Fruit fly (Drosophila melanogaster): ENCODE data around the gene CG14042.
A peak's percentile ranks its signal among the peaks of the same experiment; 100 is the strongest.

CG14042 gene

dm6 chr2L:5044892-5045619, 7.5 kb downstream of the CG14042 start (continued):
- TF ChIP-seq HLH4C (GFP tag; IDR thresholded peaks at IDR 0.05; ENCODE audit: partially characterized antibody) (no peak), CG14860 (GFP tag; IDR thresholded peaks at IDR 0.05; ENCODE audit: partially characterized antibody) (no peak), CG34422 (GFP tag; IDR thresholded peaks at IDR 0.05) (peak; percentile 48; the same call in 2 of the 3 replicates), CG33557 (GFP tag; optimal IDR thresholded peaks at IDR 0.05) (no peak), trem (tag; optimal IDR thresholded peaks at IDR 0.05) (peak; percentile 11), pfk (GFP tag; optimal IDR thresholded peaks at IDR 0.05) (no peak), Side (GFP tag; optimal IDR thresholded peaks at IDR 0.05) (peak; percentile 7), crol (GFP tag; IDR thresholded peaks at IDR 0.05) (no peak), dmrt99B (tag; optimal IDR thresholded peaks at IDR 0.05) (peak; percentile 77), vvl (GFP tag; IDR thresholded peaks at IDR 0.05) (peak; percentile 27; the same call in 1 of the 2 replicates), CG10431 (GFP tag; optimal IDR thresholded peaks at IDR 0.05) (peak; percentile 8), CG18599 (GFP tag; optimal IDR thresholded peaks at IDR 0.05) (peak; percentile 33), odd (GFP tag; optimal IDR thresholded peaks at IDR 0.05) (peak; percentile 56), E2f2 (GFP tag; IDR thresholded peaks at IDR 0.05) (0 out of 2 replicates have a peak, but pooled peaks have one; percentile 23), Chrac-16 (GFP tag; optimal IDR thresholded peaks at IDR 0.05) (no peak), dysf (GFP tag; IDR thresholded peaks at IDR 0.05) (peak; percentile 44; the same call in 1 of the 3 replicates), Atf6 (GFP tag; IDR thresholded peaks at IDR 0.05) (peak; percentile 61; the same call in 1 of the 2 replicates), CG10321 (GFP tag; IDR thresholded peaks at IDR 0.05) (0 out of 2 replicates have a peak, but pooled peaks have one; percentile 35), cas (GFP tag; IDR thresholded peaks at IDR 0.05) (no peak), E2f1 (GFP tag; IDR thresholded peaks at IDR 0.05) (peak; percentile 34), fru (optimal IDR thresholded peaks at IDR 0.05) (no peak), gsb-n (tag; optimal IDR thresholded peaks at IDR 0.05) (peak; percentile 32), onecut (GFP tag; IDR thresholded peaks at IDR 0.05) (peak; percentile 33), CG9932 (GFP tag; IDR thresholded peaks at IDR 0.05) (peak; percentile 51), seq (GFP tag; IDR thresholded peaks at IDR 0.05) (peak; percentile 73), sisA (GFP tag; IDR thresholded peaks at IDR 0.05) (peak; percentile 35; the same call in 1 of the 2 replicates), BEAF-32 (GFP tag; optimal IDR thresholded peaks at IDR 0.05) (no peak), danr (GFP tag; IDR thresholded peaks at IDR 0.05) (peak; percentile 11; the same call in 1 of the 2 replicates), wek (GFP tag; optimal IDR thresholded peaks at IDR 0.05) (no peak), NFAT (GFP tag; IDR thresholded peaks at IDR 0.05) (peak; percentile 75), Atf-2 (GFP tag; optimal IDR thresholded peaks at IDR 0.05) (peak; percentile 13), dmrt11E (tag; optimal IDR thresholded peaks at IDR 0.05) (peak; percentile 31), Dek (tag; optimal IDR thresholded peaks at IDR 0.05) (peak; percentile 34), lola (GFP tag; optimal IDR thresholded peaks at IDR 0.05) (peak in 1 of 3 experiments; percentile 41), lmd (GFP tag; IDR thresholded peaks at IDR 0.05) (peak; percentile 54; the same call in 1 of the 2 replicates), mirr (GFP tag; optimal IDR thresholded peaks at IDR 0.05) (peak; percentile 25), CG11695 (GFP tag; IDR thresholded peaks at IDR 0.05) (peak; percentile 57; the same call in 1 of the 3 replicates), vfl (GFP tag; optimal IDR thresholded peaks at IDR 0.05) (no peak), Nf-YB (GFP tag; optimal IDR thresholded peaks at IDR 0.05) (peak; percentile 43), CG11247 (GFP tag; IDR thresholded peaks at IDR 0.05) (peak; percentile 16; the same call in 1 of the 2 replicates), tap (tag; optimal IDR thresholded peaks at IDR 0.05) (peak; percentile 23), ci (GFP tag; IDR thresholded peaks at IDR 0.05) (peak; percentile 85), CG12659 (GFP tag; optimal IDR thresholded peaks at IDR 0.05) (peak; percentile 65), zen2 (GFP tag; IDR thresholded peaks at IDR 0.05; ENCODE audit: partially characterized antibody) (no peak), wdn (GFP tag; IDR thresholded peaks at IDR 0.05) (0 out of 2 replicates have a peak, but pooled peaks have one; percentile 27), Kr (GFP tag; optimal IDR thresholded peaks at IDR 0.05) (no peak), CG12104 (GFP tag; optimal IDR thresholded peaks at IDR 0.05) (peak; percentile 41), tna (GFP tag; IDR thresholded peaks at IDR 0.05; ENCODE audit: partially characterized antibody) (no peak), Sox100B (GFP tag; optimal IDR thresholded peaks at IDR 0.05) (peak; percentile 78)
